Worm (Caenorhabditis elegans) whole organism, L2 larva: ENCODE data around the gene irld-32.

Source experiments
- C34F6.9 ChIP-seq: fragments of 150-350 bp; optimal IDR thresholded peaks from 2 replicates; lab custom pipeline; 2014; ENCODE audit warnings: missing biosample characterization, missing genetic modification characterization
- F13H6.1 ChIP-seq: sonication (generic microtip); optimal IDR thresholded peaks from 2 replicates; lab custom pipeline; 2016; ENCODE audit warnings: missing genetic modification characterization, missing compliant biosample characterization
- R02D3.7 ChIP-seq: fragments of 150-350 bp; optimal IDR thresholded peaks from 2 replicates; lab custom pipeline; 2014; ENCODE audit warnings: missing biosample characterization, missing genetic modification characterization
- Y55F3AM.14 ChIP-seq: fragments of 200-800 bp; sonication (Bioruptor generic); optimal IDR thresholded peaks from 2 replicates; lab custom pipeline; 2018; ENCODE audit warnings: mild to moderate bottlenecking, missing genetic modification characterization, missing compliant biosample characterization
- ZK546.5 ChIP-seq: sonication (generic microtip); optimal IDR thresholded peaks from 2 replicates; lab custom pipeline; 2017; ENCODE audit warnings: missing biosample characterization, missing genetic modification characterization
- alr-1 ChIP-seq: fragments of 150-350 bp; optimal IDR thresholded peaks from 2 replicates; lab custom pipeline; 2014; ENCODE audit warnings: missing biosample characterization, missing genetic modification characterization
- ama-1 ChIP-seq: fragments of 150-350 bp; optimal IDR thresholded peaks from 2 replicates; lab custom pipeline; 2018; ENCODE audit warnings: inconsistent platforms
- ceh-16 ChIP-seq: fragments of 150-350 bp; optimal IDR thresholded peaks from 2 replicates; lab custom pipeline; 2014; ENCODE audit warnings: missing biosample characterization, missing genetic modification characterization
- ceh-82 ChIP-seq: fragments of 150-350 bp; optimal IDR thresholded peaks from 2 replicates; lab custom pipeline; 2014; ENCODE audit warnings: missing biosample characterization, missing genetic modification characterization
- dmd-4 ChIP-seq: sonication (generic microtip); optimal IDR thresholded peaks from 2 replicates; lab custom pipeline; 2017; ENCODE audit warnings: missing biosample characterization, missing genetic modification characterization
- egl-27 ChIP-seq: sonication (generic microtip); optimal IDR thresholded peaks from 3 replicates; lab custom pipeline; 2017; ENCODE audit warnings: missing biosample characterization, missing genetic modification reagents, missing genetic modification characterization
- elt-1 ChIP-seq: fragments of 150-350 bp; optimal IDR thresholded peaks from 2 replicates; lab custom pipeline; 2014; ENCODE audit warnings: missing biosample characterization, missing genetic modification characterization
- elt-3 ChIP-seq: sonication (generic microtip); optimal IDR thresholded peaks from 2 replicates; lab custom pipeline; 2017; ENCODE audit warnings: missing biosample characterization, missing genetic modification characterization
- fos-1 ChIP-seq: fragments of 150-350 bp; optimal IDR thresholded peaks from 2 replicates; lab custom pipeline; 2014; ENCODE audit warnings: missing biosample characterization, missing genetic modification characterization
- gmeb-1 ChIP-seq: fragments of 150-350 bp; optimal IDR thresholded peaks from 2 replicates; lab custom pipeline; 2014; ENCODE audit warnings: missing biosample characterization, missing genetic modification characterization
- lsy-2 ChIP-seq, 2 experiments: fragments of 150-350 bp in 1 of 2; sonication (generic microtip) in 1 of 2; optimal IDR thresholded peaks; 2 replicates each; lab custom pipeline; 2014 to 2017; ENCODE audit warnings: missing biosample characterization in 2 of 2, missing genetic modification characterization in 2 of 2
- mab-5 ChIP-seq: fragments of 150-350 bp; optimal IDR thresholded peaks from 2 replicates; lab custom pipeline; 2014; ENCODE audit warnings: missing biosample characterization, missing genetic modification characterization
- mbf-1 ChIP-seq: sonication (generic microtip); optimal IDR thresholded peaks from 2 replicates; lab custom pipeline; 2017; ENCODE audit warnings: missing biosample characterization, missing genetic modification characterization
- nhr-11 ChIP-seq: fragments of 150-350 bp; optimal IDR thresholded peaks from 2 replicates; lab custom pipeline; 2014; ENCODE audit warnings: missing biosample characterization, missing genetic modification characterization
- nhr-12 ChIP-seq: fragments of 150-350 bp; optimal IDR thresholded peaks from 2 replicates; lab custom pipeline; 2014; ENCODE audit warnings: missing biosample characterization, missing genetic modification characterization
- nhr-129 ChIP-seq: fragments of 150-350 bp; optimal IDR thresholded peaks from 2 replicates; lab custom pipeline; 2014; ENCODE audit warnings: missing biosample characterization, missing genetic modification characterization
- nhr-21 ChIP-seq: fragments of 150-350 bp; optimal IDR thresholded peaks from 2 replicates; lab custom pipeline; 2014; ENCODE audit warnings: missing biosample characterization, missing genetic modification characterization
- nhr-237 ChIP-seq: fragments of 150-350 bp; optimal IDR thresholded peaks from 2 replicates; lab custom pipeline; 2014; ENCODE audit warnings: missing biosample characterization, missing genetic modification characterization
- nhr-25 ChIP-seq: fragments of 150-350 bp; sonication (generic microtip); optimal IDR thresholded peaks from 3 replicates; lab custom pipeline; 2014; ENCODE audit warnings: missing biosample characterization, missing genetic modification characterization
- nhr-6 ChIP-seq: fragments of 150-350 bp; optimal IDR thresholded peaks from 2 replicates; lab custom pipeline; 2014; ENCODE audit warnings: missing biosample characterization, missing genetic modification characterization
- nhr-77 ChIP-seq: fragments of 150-350 bp; optimal IDR thresholded peaks from 2 replicates; lab custom pipeline; 2014; ENCODE audit warnings: missing biosample characterization, missing genetic modification characterization
- peb-1 ChIP-seq: fragments of 150-350 bp; optimal IDR thresholded peaks from 2 replicates; lab custom pipeline; 2014; ENCODE audit warnings: missing biosample characterization, missing genetic modification characterization
- sem-4 ChIP-seq: fragments of 150-350 bp; optimal IDR thresholded peaks from 2 replicates; lab custom pipeline; 2014; ENCODE audit warnings: missing biosample characterization, missing genetic modification reagents, missing genetic modification characterization
- skn-1 ChIP-seq: sonication (generic microtip); optimal IDR thresholded peaks from 2 replicates; lab custom pipeline; 2017; ENCODE audit warnings: missing biosample characterization, missing genetic modification characterization
- sma-3 ChIP-seq: sonication (generic microtip); optimal IDR thresholded peaks from 2 replicates; lab custom pipeline; 2016; ENCODE audit warnings: missing genetic modification reagents, missing genetic modification characterization, missing compliant biosample characterization
- sma-9 ChIP-seq, 2 experiments: fragments of 150-350 bp in 1 of 2; sonication (generic microtip) in 1 of 2; optimal IDR thresholded peaks; 2 replicates each; lab custom pipeline; 2014 to 2016; ENCODE audit warnings: missing genetic modification characterization in 2 of 2, mild to moderate bottlenecking in 1 of 2, missing biosample characterization in 1 of 2, missing compliant biosample characterization in 1 of 2, missing genetic modification reagents in 1 of 2, moderate library complexity in 1 of 2
- unc-39 ChIP-seq: fragments of 150-350 bp; optimal IDR thresholded peaks from 2 replicates; lab custom pipeline; 2014; ENCODE audit warnings: missing biosample characterization, missing genetic modification characterization
- unc-55 ChIP-seq: fragments of 150-350 bp; sonication (generic microtip); optimal IDR thresholded peaks from 3 replicates; lab custom pipeline; 2014; ENCODE audit warnings: missing biosample characterization, missing genetic modification reagents, missing genetic modification characterization
- zag-1 ChIP-seq: fragments of 150-350 bp; optimal IDR thresholded peaks from 2 replicates; lab custom pipeline; 2014; ENCODE audit warnings: missing biosample characterization, missing genetic modification characterization
- ztf-1 ChIP-seq: fragments of 200-800 bp; sonication (Bioruptor generic); conservative IDR thresholded peaks from 2 replicates; pipeline ENCODE4 v1.3.6; 2022; ENCODE audit warnings: missing genetic modification characterization, missing compliant biosample characterization
- ztf-4 ChIP-seq: fragments of 150-350 bp; optimal IDR thresholded peaks from 2 replicates; lab custom pipeline; 2014; ENCODE audit warnings: missing biosample characterization, missing genetic modification characterization

irld-32 gene

ce11 chrV:2338538-2338937, 6.8 kb downstream of the irld-32 start, which contains the start of gene irld-29:
irld-29 (minus strand) TSS chrV:2338638.
- TF ChIP-seq ZK546.5 (no peak), nhr-6 (tag; lab: Kevin White, UChicago) (no peak), gmeb-1 (tag; lab: Kevin White, UChicago) (no peak), elt-1 (tag; lab: Kevin White, UChicago) (no peak), sem-4 (tag; lab: Kevin White, UChicago) (no peak), peb-1 (tag; lab: Kevin White, UChicago) (no peak), nhr-12 (tag; lab: Kevin White, UChicago) (no peak), sma-9 (GFP tag; optimal IDR thresholded peaks at IDR 0.05; lab: Kevin White, UChicago) (no peak), sma-9 (tag; optimal IDR thresholded peaks at IDR 0.05; lab: Kevin White, UChicago) (no peak)

DNA sequence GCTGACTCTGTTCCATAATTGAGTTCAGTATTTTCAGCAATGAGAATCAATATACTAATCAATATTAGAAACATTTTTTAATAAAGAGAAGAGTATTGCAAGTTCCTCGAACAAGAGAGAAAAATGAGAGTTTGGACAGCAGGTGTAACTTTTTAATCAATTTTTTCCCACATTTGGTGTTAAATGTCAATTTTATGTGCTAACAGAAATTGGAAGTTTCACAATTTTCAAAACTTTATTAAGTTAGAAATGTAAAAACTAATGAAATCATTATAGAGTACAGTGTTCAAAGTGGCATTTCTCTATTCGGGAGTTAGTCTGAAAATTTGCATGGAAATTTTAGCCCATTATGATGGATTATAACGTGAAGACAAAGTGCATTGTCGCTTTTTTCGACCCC, 9.6 kb downstream of the irld-32 start, which contains the start of gene irld-30:
irld-30 (minus strand) TSS at position 101 of the 400 bp plus-strand sequence.
- TF ChIP-seq zag-1 (tag; lab: Kevin White, UChicago) (no peak), C34F6.9 (tag; lab: Kevin White, UChicago) (no peak), alr-1 (tag; lab: Kevin White, UChicago) (no peak), nhr-21 (no peak), ceh-82 (tag; lab: Kevin White, UChicago) (no peak), nhr-11 (tag; lab: Kevin White, UChicago) (no peak), unc-55 (GFP tag; lab: Kevin White, UChicago) (no peak), ztf-1 (GFP tag; lab: Robert Waterston, UW) (no peak), peb-1 (tag; lab: Kevin White, UChicago) (no peak), ama-1 (lab: Kevin White, UChicago) (no peak), sem-4 (tag; lab: Kevin White, UChicago) (no peak), fos-1 (tag; lab: Kevin White, UChicago) (no peak), R02D3.7 (no peak), nhr-6 (tag; lab: Kevin White, UChicago) (no peak), F13H6.1 (tag; lab: Kevin White, UChicago) (no peak), gmeb-1 (tag; lab: Kevin White, UChicago) (no peak), nhr-77 (tag; lab: Kevin White, UChicago) (no peak), dmd-4 (tag; lab: Kevin White, UChicago) (no peak), Y55F3AM.14 (GFP tag; lab: Kevin White, UChicago) (no peak), nhr-25 (tag; lab: Kevin White, UChicago) (no peak)

- no peak for TF ChIP-seq sma-3
- TF ChIP-seq elt-3, result no peak
- no peak for TF ChIP-seq dmd-4 (tag; lab: Kevin White, UChicago)
- no peak for TF ChIP-seq mab-5 (tag; lab: Kevin White, UChicago)
- no peak for TF ChIP-seq nhr-12 (tag; lab: Kevin White, UChicago)
- no peak for TF ChIP-seq lsy-2 (tag; optimal IDR thresholded peaks at IDR 0.05; lab: Kevin White, UChicago)
- TF ChIP-seq ceh-16 (tag; lab: Kevin White, UChicago), result no peak
- no peak for TF ChIP-seq mbf-1 (tag; lab: Kevin White, UChicago)
- TF ChIP-seq skn-1 (tag; lab: Kevin White, UChicago), result no peak
- no peak for TF ChIP-seq nhr-129 (tag; lab: Kevin White, UChicago)
- TF ChIP-seq egl-27, result no peak
- no peak for TF ChIP-seq ztf-4
Observed at ce11 chrV:2342083-2342482, 10.4 kb downstream of the irld-32 start.

DNA sequence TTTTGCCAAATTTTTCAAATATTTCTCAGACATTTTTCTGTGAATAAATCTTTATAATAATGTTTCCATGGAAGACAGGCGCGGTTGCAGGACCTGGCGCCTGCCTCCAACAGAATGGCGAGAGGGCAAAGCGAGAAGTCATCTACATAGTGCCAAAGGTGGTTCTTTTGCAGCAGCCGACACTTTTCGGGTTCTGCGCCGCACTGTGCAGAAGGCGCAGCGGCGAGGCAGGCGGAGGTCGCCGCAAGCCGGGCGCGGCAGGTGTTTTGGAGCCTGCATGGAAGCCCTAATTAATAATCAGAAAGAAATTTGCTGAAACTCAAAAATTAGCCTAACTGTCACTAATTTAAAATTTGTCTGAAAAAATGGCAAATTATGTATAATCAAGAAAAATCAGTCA, 11.9 kb downstream of the irld-32 start:
- TF ChIP-seq fos-1 (tag; lab: Kevin White, UChicago) (no peak), unc-39 (tag; lab: Kevin White, UChicago) (no peak), sma-3 (no peak), nhr-237 (tag; lab: Kevin White, UChicago) (no peak)
